Fruit fly (Drosophila melanogaster): ENCODE measurements around the gene Rpn2.
A peak's percentile ranks its signal among the peaks of the same experiment; 100 is the strongest.

- TF ChIP-seq Hr39 (GFP tag; optimal IDR thresholded peaks at IDR 0.05) (no peak), CG6854 (GFP tag; optimal IDR thresholded peaks at IDR 0.05) (no peak), svp (GFP tag) (peak; percentile 92), Gug (GFP tag; IDR thresholded peaks at IDR 0.05) (no peak)
Observed at dm6 chr3R:29139767-29140755, 13.3 kb upstream of the Rpn2 start.
